Fruit fly (Drosophila melanogaster) Kc167 (cell line): Measurements from ENCODE around the gene CG12480.

Experiments
- h ChIP-seq: fragments of >200 bp; optimal IDR thresholded peaks from 3 replicates; lab custom pipeline; 2018; ENCODE audit warnings: missing external identifiers
- insv ChIP-seq: fragments of >200 bp; optimal IDR thresholded peaks from 3 replicates; lab custom pipeline; 2018; ENCODE audit warnings: missing external identifiers

DNA sequence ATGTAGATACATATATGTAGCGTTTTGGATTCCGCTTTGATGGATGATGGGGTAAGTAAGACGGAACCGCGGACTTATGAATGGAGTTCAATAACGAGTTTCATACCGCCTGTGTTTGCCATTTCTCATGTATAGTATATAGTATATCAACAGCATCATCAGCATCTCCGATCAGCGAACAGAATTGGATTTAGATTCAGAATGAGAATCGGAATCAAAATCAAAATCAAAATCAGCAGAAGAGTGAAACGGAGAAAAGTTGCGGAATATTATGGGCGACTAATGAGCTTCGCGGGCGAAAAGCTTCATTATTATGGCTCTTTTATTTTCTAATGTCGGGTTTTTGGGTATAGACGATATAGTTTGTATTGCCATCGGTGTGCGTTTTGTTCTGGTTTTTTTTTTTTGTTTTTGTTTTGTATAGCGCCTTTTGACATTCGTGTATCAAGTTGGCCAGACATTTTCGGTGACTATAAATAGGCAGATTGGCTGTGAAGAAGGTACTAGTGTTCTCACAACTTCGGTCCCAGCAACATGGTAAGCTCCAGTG, 14.7 kb downstream of the CG12480 start, which contains the start of gene CG32603:
- TF ChIP-seq h (no peak), insv (no peak)
